Worm (Caenorhabditis elegans): ENCODE results near the gene pkhm-2.
A peak's percentile ranks its signal among the peaks of the same experiment; 100 is the strongest.

Gene pkhm-2

DNA sequence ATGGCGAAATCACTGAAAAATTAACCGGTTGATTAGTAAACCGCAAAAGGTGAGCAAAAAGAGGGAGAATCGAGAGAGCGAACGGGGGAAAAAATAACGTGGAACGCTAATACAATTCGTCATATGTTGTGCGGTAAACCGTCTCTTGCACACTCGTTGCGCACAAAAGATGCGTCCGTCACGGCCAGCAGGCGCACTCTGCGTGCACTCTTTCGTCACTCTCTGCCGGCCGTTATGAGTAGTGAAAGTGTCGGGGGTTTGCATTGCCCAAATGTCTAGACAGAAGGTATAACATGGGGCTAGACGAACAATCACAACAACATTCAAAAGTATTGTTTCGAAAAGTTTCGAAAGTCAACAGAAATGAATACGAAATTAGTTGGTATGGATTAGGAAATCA, at the start of gene pkhm-2 (continued):
- TF ChIP-seq mdt-29 (GFP tag; IDR thresholded peaks at IDR 0.05) (peak; percentile 63), snpc-1.2 (GFP tag; IDR thresholded peaks at IDR 0.05) (no peak), madf-5 (GFP tag; IDR thresholded peaks at IDR 0.05) (no peak), pha-4 (GFP tag; IDR thresholded peaks at IDR 0.05) (no peak; the same call in 1 of the 2 replicates), pha-4 (tag; optimal IDR thresholded peaks at IDR 0.05) (no peak), duxl-1 (tag; optimal IDR thresholded peaks at IDR 0.05; ENCODE audit: poor library complexity) (peak; percentile 92), egl-27 (tag; optimal IDR thresholded peaks at IDR 0.05) (no peak), zfp-3 (GFP tag; conservative IDR thresholded peaks at IDR 0.05) (peak; percentile 48; the same call in 1 of the 2 replicates), lin-13 (GFP tag; optimal IDR thresholded peaks at IDR 0.05) (peak; percentile 90), ztf-7 (tag; optimal IDR thresholded peaks at IDR 0.05) (peak; percentile 83), dmd-6 (GFP tag; IDR thresholded peaks at IDR 0.05) (peak; percentile 86), madf-9 (GFP tag; conservative IDR thresholded peaks at IDR 0.05) (peak; percentile 78), zip-11 (GFP tag; IDR thresholded peaks at IDR 0.05) (no peak), ztf-11 (tag; optimal IDR thresholded peaks at IDR 0.05) (no peak), pqm-1 (tag; optimal IDR thresholded peaks at IDR 0.05) (peak; percentile 10), hif-1 (tag; optimal IDR thresholded peaks at IDR 0.05) (peak in 1 of 2 experiments; percentile 73), nhr-237 (tag; optimal IDR thresholded peaks at IDR 0.05) (no peak), zag-1 (tag; optimal IDR thresholded peaks at IDR 0.05) (no peak), lin-1 (GFP tag; IDR thresholded peaks at IDR 0.05) (peak; percentile 82), tag-97 (GFP tag; IDR thresholded peaks at IDR 0.05) (no peak), nhr-25 (tag; optimal IDR thresholded peaks at IDR 0.05; ENCODE audit: borderline replicate concordance, insufficient read depth) (peak; percentile 74), aha-1 (tag) (peak; percentile 99), F37D6.2 (tag; optimal IDR thresholded peaks at IDR 0.05) (peak; percentile 84), nhr-10 (tag; optimal IDR thresholded peaks at IDR 0.05) (no peak), F49E8.2 (tag; optimal IDR thresholded peaks at IDR 0.05; ENCODE audit: borderline replicate concordance) (no peak), ceh-44 (GFP tag; IDR thresholded peaks at IDR 0.05) (no peak), fos-1 (tag; optimal IDR thresholded peaks at IDR 0.05) (no peak), unc-62 (GFP tag; optimal IDR thresholded peaks at IDR 0.05 in 1 of 2) (peak in 1 of 2 experiments; percentile 99), unc-62 (tag; optimal IDR thresholded peaks at IDR 0.05) (no peak), lsy-2 (tag; optimal IDR thresholded peaks at IDR 0.05) (peak; percentile 66 to 88), spr-3 (GFP tag; optimal IDR thresholded peaks at IDR 0.05) (peak; percentile 84), nhr-6 (tag; optimal IDR thresholded peaks at IDR 0.05) (peak; percentile 97), dpl-1 (GFP tag; optimal IDR thresholded peaks at IDR 0.05) (peak; percentile 86), saeg-2 (GFP tag; IDR thresholded peaks at IDR 0.05) (peak; percentile 83), ZK337.2 (GFP tag; IDR thresholded peaks at IDR 0.05) (no peak), daf-16 (GFP tag; optimal IDR thresholded peaks at IDR 0.05) (peak in 1 of 2 experiments; percentile 61), daf-16 (tag; optimal IDR thresholded peaks at IDR 0.05) (peak; percentile 86), fkh-10 (GFP tag; optimal IDR thresholded peaks at IDR 0.05) (peak; percentile 11), nhr-48 (tag; optimal IDR thresholded peaks at IDR 0.05) (peak; percentile 82), spr-1 (tag; optimal IDR thresholded peaks at IDR 0.05) (peak; percentile 90), ceh-62 (tag; optimal IDR thresholded peaks at IDR 0.05) (no peak), Y5F2A.4 (GFP tag; optimal IDR thresholded peaks at IDR 0.05) (peak; percentile 12), ces-1 (GFP tag; optimal IDR thresholded peaks at IDR 0.05) (no peak), set-16 (GFP tag; IDR thresholded peaks at IDR 0.05) (peak; percentile 51; the same call in 1 of the 2 replicates), arid-1 (GFP tag; conservative IDR thresholded peaks at IDR 0.05) (peak; percentile 49; the same call in 1 of the 2 replicates), hmg-1.1 (GFP tag; IDR thresholded peaks at IDR 0.05) (peak; percentile 94), dmd-8 (GFP tag; IDR thresholded peaks at IDR 0.05) (no peak), ama-1 (optimal IDR thresholded peaks at IDR 0.05) (no peak), jun-1 (tag; optimal IDR thresholded peaks at IDR 0.05) (peak; percentile 69), tra-1 (GFP tag; IDR thresholded peaks at IDR 0.05) (0 out of 2 replicates have a peak, but pooled peaks have one; percentile 24), php-3 (GFP tag; IDR thresholded peaks at IDR 0.05) (peak; percentile 77), nhr-77 (tag; optimal IDR thresholded peaks at IDR 0.05) (peak; percentile 67)
